Worm (Caenorhabditis elegans) whole organism, L2 larva: ENCODE data around the gene Y57G11C.22.
A peak's percentile ranks its signal among the peaks of the same experiment; 100 is the strongest.

Source experiments
- F13H6.1 ChIP-seq: sonication (generic microtip); optimal IDR thresholded peaks from 2 replicates; lab custom pipeline; 2016; ENCODE audit warnings: missing genetic modification characterization, missing compliant biosample characterization
- Y55F3AM.14 ChIP-seq: fragments of 200-800 bp; sonication (Bioruptor generic); optimal IDR thresholded peaks from 2 replicates; lab custom pipeline; 2018; ENCODE audit warnings: mild to moderate bottlenecking, missing genetic modification characterization, missing compliant biosample characterization
- ZK546.5 ChIP-seq: sonication (generic microtip); optimal IDR thresholded peaks from 2 replicates; lab custom pipeline; 2017; ENCODE audit warnings: missing biosample characterization, missing genetic modification characterization
- blmp-1 ChIP-seq: sonication (generic microtip); optimal IDR thresholded peaks from 2 replicates; lab custom pipeline; 2017; ENCODE audit warnings: missing genetic modification characterization, mild to moderate bottlenecking, missing compliant biosample characterization, antibody characterized with exemption, moderate library complexity; ENCODE audit not compliant: insufficient read depth
- ceh-16 ChIP-seq: fragments of 150-350 bp; optimal IDR thresholded peaks from 2 replicates; lab custom pipeline; 2014; ENCODE audit warnings: missing biosample characterization, missing genetic modification characterization
- ceh-82 ChIP-seq: fragments of 150-350 bp; optimal IDR thresholded peaks from 2 replicates; lab custom pipeline; 2014; ENCODE audit warnings: missing biosample characterization, missing genetic modification characterization
- crh-2 ChIP-seq: sonication (generic microtip); optimal IDR thresholded peaks from 2 replicates; lab custom pipeline; 2017; ENCODE audit warnings: missing biosample characterization, missing genetic modification characterization
- dmd-4 ChIP-seq: sonication (generic microtip); optimal IDR thresholded peaks from 2 replicates; lab custom pipeline; 2017; ENCODE audit warnings: missing biosample characterization, missing genetic modification characterization
- egl-27 ChIP-seq: sonication (generic microtip); optimal IDR thresholded peaks from 3 replicates; lab custom pipeline; 2017; ENCODE audit warnings: missing biosample characterization, missing genetic modification reagents, missing genetic modification characterization
- elt-1 ChIP-seq: fragments of 150-350 bp; optimal IDR thresholded peaks from 2 replicates; lab custom pipeline; 2014; ENCODE audit warnings: missing biosample characterization, missing genetic modification characterization
- fos-1 ChIP-seq: fragments of 150-350 bp; optimal IDR thresholded peaks from 2 replicates; lab custom pipeline; 2014; ENCODE audit warnings: missing biosample characterization, missing genetic modification characterization
- gmeb-1 ChIP-seq: fragments of 150-350 bp; optimal IDR thresholded peaks from 2 replicates; lab custom pipeline; 2014; ENCODE audit warnings: missing biosample characterization, missing genetic modification characterization
- lin-11 ChIP-seq: fragments of 150-350 bp; sonication (generic microtip); optimal IDR thresholded peaks from 2 replicates; lab custom pipeline; 2014; ENCODE audit warnings: missing biosample characterization, missing genetic modification characterization, inconsistent platforms, mixed read lengths
- lin-13 ChIP-seq: fragments of 150-350 bp; optimal IDR thresholded peaks from 2 replicates; lab custom pipeline; 2014; ENCODE audit warnings: missing biosample characterization, missing genetic modification reagents, missing genetic modification characterization
- mab-5 ChIP-seq: fragments of 150-350 bp; optimal IDR thresholded peaks from 2 replicates; lab custom pipeline; 2014; ENCODE audit warnings: missing biosample characterization, missing genetic modification characterization
- mbf-1 ChIP-seq: sonication (generic microtip); optimal IDR thresholded peaks from 2 replicates; lab custom pipeline; 2017; ENCODE audit warnings: missing biosample characterization, missing genetic modification characterization
- mdl-1 ChIP-seq, 2 experiments: fragments of 150-350 bp in 1 of 2; sonication (generic microtip) in 1 of 2; optimal IDR thresholded peaks; 2 replicates each; lab custom pipeline; 2017; ENCODE audit warnings: missing biosample characterization in 2 of 2, missing genetic modification characterization in 2 of 2
- nhr-10 ChIP-seq: sonication (generic microtip); optimal IDR thresholded peaks from 2 replicates; lab custom pipeline; 2017; ENCODE audit warnings: missing biosample characterization, missing genetic modification characterization
- nhr-11 ChIP-seq: fragments of 150-350 bp; optimal IDR thresholded peaks from 2 replicates; lab custom pipeline; 2014; ENCODE audit warnings: missing biosample characterization, missing genetic modification characterization
- nhr-129 ChIP-seq: fragments of 150-350 bp; optimal IDR thresholded peaks from 2 replicates; lab custom pipeline; 2014; ENCODE audit warnings: missing biosample characterization, missing genetic modification characterization
- nhr-21 ChIP-seq: fragments of 150-350 bp; optimal IDR thresholded peaks from 2 replicates; lab custom pipeline; 2014; ENCODE audit warnings: missing biosample characterization, missing genetic modification characterization
- nhr-23 ChIP-seq: fragments of 150-350 bp; optimal IDR thresholded peaks from 2 replicates; lab custom pipeline; 2014; ENCODE audit warnings: missing biosample characterization, missing genetic modification reagents, missing genetic modification characterization
- nhr-237 ChIP-seq: fragments of 150-350 bp; optimal IDR thresholded peaks from 2 replicates; lab custom pipeline; 2014; ENCODE audit warnings: missing biosample characterization, missing genetic modification characterization
- nhr-25 ChIP-seq: fragments of 150-350 bp; sonication (generic microtip); optimal IDR thresholded peaks from 3 replicates; lab custom pipeline; 2014; ENCODE audit warnings: missing biosample characterization, missing genetic modification characterization
- nhr-77 ChIP-seq: fragments of 150-350 bp; optimal IDR thresholded peaks from 2 replicates; lab custom pipeline; 2014; ENCODE audit warnings: missing biosample characterization, missing genetic modification characterization
- peb-1 ChIP-seq: fragments of 150-350 bp; optimal IDR thresholded peaks from 2 replicates; lab custom pipeline; 2014; ENCODE audit warnings: missing biosample characterization, missing genetic modification characterization
- sem-4 ChIP-seq: fragments of 150-350 bp; optimal IDR thresholded peaks from 2 replicates; lab custom pipeline; 2014; ENCODE audit warnings: missing biosample characterization, missing genetic modification reagents, missing genetic modification characterization
- sma-3 ChIP-seq: sonication (generic microtip); optimal IDR thresholded peaks from 2 replicates; lab custom pipeline; 2016; ENCODE audit warnings: missing genetic modification reagents, missing genetic modification characterization, missing compliant biosample characterization
- sma-9 ChIP-seq, 2 experiments: fragments of 150-350 bp in 1 of 2; sonication (generic microtip) in 1 of 2; optimal IDR thresholded peaks; 2 replicates each; lab custom pipeline; 2014 to 2016; ENCODE audit warnings: missing genetic modification characterization in 2 of 2, mild to moderate bottlenecking in 1 of 2, missing biosample characterization in 1 of 2, missing compliant biosample characterization in 1 of 2, missing genetic modification reagents in 1 of 2, moderate library complexity in 1 of 2
- snpc-4 ChIP-seq: fragments of 150-350 bp; optimal IDR thresholded peaks from 2 replicates; lab custom pipeline; 2014; ENCODE audit warnings: missing biosample characterization, missing genetic modification characterization
- unc-55 ChIP-seq: fragments of 150-350 bp; sonication (generic microtip); optimal IDR thresholded peaks from 3 replicates; lab custom pipeline; 2014; ENCODE audit warnings: missing biosample characterization, missing genetic modification reagents, missing genetic modification characterization
- unc-62 ChIP-seq: fragments of 150-350 bp; optimal IDR thresholded peaks from 2 replicates; lab custom pipeline; 2014; ENCODE audit warnings: missing biosample characterization, missing genetic modification reagents, missing genetic modification characterization
- zag-1 ChIP-seq: fragments of 150-350 bp; optimal IDR thresholded peaks from 2 replicates; lab custom pipeline; 2014; ENCODE audit warnings: missing biosample characterization, missing genetic modification characterization
- ztf-1 ChIP-seq: fragments of 200-800 bp; sonication (Bioruptor generic); conservative IDR thresholded peaks from 2 replicates; pipeline ENCODE4 v1.3.6; 2022; ENCODE audit warnings: missing genetic modification characterization, missing compliant biosample characterization
- ztf-11 ChIP-seq: sonication (generic microtip); optimal IDR thresholded peaks from 2 replicates; lab custom pipeline; 2017; ENCODE audit warnings: missing biosample characterization, missing genetic modification characterization

Gene Y57G11C.22

ce11 chrIV:14874926-14875570 is 38.0 kb downstream of the Y57G11C.22 start:
- TF ChIP-seq egl-27 (tag; lab: Kevin White, UChicago) (peak; percentile 44), nhr-25 (tag; lab: Kevin White, UChicago) (peak; percentile 3), gmeb-1 (tag; lab: Kevin White, UChicago) (peak; percentile 49), nhr-129 (peak; percentile 96), blmp-1 (tag; lab: Kevin White, UChicago) (no peak), crh-2 (peak; percentile 59), ztf-1 (GFP tag; lab: Robert Waterston, UW) (no peak), ZK546.5 (tag; lab: Kevin White, UChicago) (no peak), sma-9 (GFP tag; optimal IDR thresholded peaks at IDR 0.05; lab: Kevin White, UChicago) (peak; percentile 68), sma-9 (tag; optimal IDR thresholded peaks at IDR 0.05; lab: Kevin White, UChicago) (no peak), sma-3 (GFP tag; lab: Kevin White, UChicago) (peak; percentile 60), fos-1 (tag; lab: Kevin White, UChicago) (peak; percentile 76), F13H6.1 (peak; percentile 91), unc-62 (GFP tag; lab: Kevin White, UChicago) (no peak)

ce11 chrIV:14876632-14877031 is 39.6 kb downstream of the Y57G11C.22 start:
- TF ChIP-seq egl-27 (tag; lab: Kevin White, UChicago) (no peak), crh-2 (no peak), zag-1 (tag; lab: Kevin White, UChicago) (no peak), sma-3 (GFP tag; lab: Kevin White, UChicago) (peak; percentile 26), nhr-129 (peak; percentile 75), mdl-1 (tag; optimal IDR thresholded peaks at IDR 0.05; lab: Kevin White, UChicago) (no peak), nhr-11 (tag; lab: Kevin White, UChicago) (no peak), ZK546.5 (tag; lab: Kevin White, UChicago) (no peak), nhr-10 (no peak), fos-1 (tag; lab: Kevin White, UChicago) (peak; percentile 13), peb-1 (tag; lab: Kevin White, UChicago) (no peak), nhr-25 (tag; lab: Kevin White, UChicago) (peak; percentile 69)

- TF ChIP-seq Y55F3AM.14 (GFP tag; lab: Kevin White, UChicago) = no peak
- no peak for TF ChIP-seq sma-9 (GFP tag; optimal IDR thresholded peaks at IDR 0.05; lab: Kevin White, UChicago)
- TF ChIP-seq sma-9 (tag; optimal IDR thresholded peaks at IDR 0.05; lab: Kevin White, UChicago) = no peak
- no peak for TF ChIP-seq nhr-21
- TF ChIP-seq blmp-1 (tag; lab: Kevin White, UChicago) = no peak
- no peak for TF ChIP-seq ztf-11 (tag; lab: Kevin White, UChicago)
- TF ChIP-seq dmd-4 (tag; lab: Kevin White, UChicago) = no peak
- no peak for TF ChIP-seq lin-13 (GFP tag; lab: Kevin White, UChicago)
- no peak for TF ChIP-seq ceh-82 (tag; lab: Kevin White, UChicago)
- TF ChIP-seq nhr-25 (tag; lab: Kevin White, UChicago) = no peak
- no peak for TF ChIP-seq nhr-237
- TF ChIP-seq nhr-23 = no peak
- no peak for TF ChIP-seq nhr-77
- TF ChIP-seq lin-11 = no peak
- no peak for TF ChIP-seq crh-2
- no peak for TF ChIP-seq elt-1 (tag; lab: Kevin White, UChicago)
Measured at ce11 chrIV:14877657-14878056, 40.6 kb downstream of the Y57G11C.22 start.

- TF ChIP-seq ceh-16 (tag; lab: Kevin White, UChicago) = no peak
Measured at ce11 chrIV:14879184-14879583, 42.2 kb downstream of the Y57G11C.22 start, which contains the start of gene eps-8. Gene eps-8 (plus strand): TSS chrIV:14879484.

- TF ChIP-seq fos-1 (tag; lab: Kevin White, UChicago) (peak; percentile 93), mdl-1 (tag; optimal IDR thresholded peaks at IDR 0.05; lab: Kevin White, UChicago) (no peak), mbf-1 (tag; lab: Kevin White, UChicago) (no peak), nhr-129 (peak; percentile 53), nhr-21 (no peak), egl-27 (tag; lab: Kevin White, UChicago) (no peak), crh-2 (peak; percentile 45), unc-55 (GFP tag; lab: Kevin White, UChicago) (no peak), nhr-237 (no peak), snpc-4 (tag; lab: Kevin White, UChicago) (no peak), gmeb-1 (tag; lab: Kevin White, UChicago) (peak; percentile 22), F13H6.1 (peak; percentile 30), elt-1 (tag; lab: Kevin White, UChicago) (no peak), sem-4 (tag; lab: Kevin White, UChicago) (no peak), nhr-77 (no peak), mab-5 (tag; lab: Kevin White, UChicago) (no peak), sma-3 (GFP tag; lab: Kevin White, UChicago) (peak; percentile 33)
Measured at ce11 chrIV:14883812-14884211, 46.8 kb downstream of the Y57G11C.22 start.
